Worm (Caenorhabditis elegans) whole organism, L3 larva: ENCODE results near the gene comt-2.

Experiments
- R02D3.7 ChIP-seq: fragments of 150-350 bp; optimal IDR thresholded peaks from 2 replicates; lab custom pipeline; 2014; ENCODE audit warnings: missing biosample characterization, missing genetic modification characterization
- ama-1 ChIP-seq: fragments of 150-350 bp; optimal IDR thresholded peaks from 2 replicates; lab custom pipeline; 2018
- ceh-28 ChIP-seq: fragments of 150-350 bp; optimal IDR thresholded peaks from 2 replicates; lab custom pipeline; 2014; ENCODE audit warnings: missing biosample characterization, missing genetic modification reagents, missing genetic modification characterization
- egl-27 ChIP-seq: sonication (generic microtip); optimal IDR thresholded peaks from 4 replicates; lab custom pipeline; 2017; ENCODE audit warnings: missing biosample characterization, missing genetic modification reagents, missing genetic modification characterization
- elt-2 ChIP-seq: sonication (generic microtip); optimal IDR thresholded peaks from 2 replicates; lab custom pipeline; 2016; ENCODE audit warnings: missing genetic modification reagents, mild to moderate bottlenecking, missing genetic modification characterization, missing compliant biosample characterization
- elt-3 ChIP-seq, 3 experiments: fragments of 150-350 bp in 1 of 3; sonication (generic microtip) in 2 of 3; optimal IDR thresholded peaks; 2 replicates in 2 of 3; 4 replicates in 1 of 3; lab custom pipeline; 2014 to 2017; ENCODE audit warnings: missing biosample characterization in 3 of 3, missing genetic modification characterization in 3 of 3
- fkh-2 ChIP-seq: fragments of 150-350 bp; optimal IDR thresholded peaks from 2 replicates; lab custom pipeline; 2014; ENCODE audit warnings: missing biosample characterization, missing genetic modification reagents, missing genetic modification characterization
- hmg-11 ChIP-seq: sonication (generic microtip); optimal IDR thresholded peaks from 2 replicates; lab custom pipeline; 2016; ENCODE audit warnings: missing genetic modification characterization, missing compliant biosample characterization
- jun-1 ChIP-seq: fragments of 150-350 bp; optimal IDR thresholded peaks from 2 replicates; lab custom pipeline; 2014; ENCODE audit warnings: missing biosample characterization, missing genetic modification reagents, missing genetic modification characterization
- lin-15B ChIP-seq: fragments of 150-350 bp; optimal IDR thresholded peaks from 2 replicates; lab custom pipeline; 2014; ENCODE audit warnings: missing biosample characterization, missing genetic modification characterization
- lsy-12 ChIP-seq: sonication (generic microtip); optimal IDR thresholded peaks from 2 replicates; lab custom pipeline; 2016; ENCODE audit warnings: mild to moderate bottlenecking, missing genetic modification characterization, missing compliant biosample characterization
- mdl-1 ChIP-seq: fragments of 150-350 bp; optimal IDR thresholded peaks from 2 replicates; lab custom pipeline; 2014; ENCODE audit warnings: missing biosample characterization, missing genetic modification characterization
- mml-1 ChIP-seq: fragments of 150-350 bp; sonication (generic microtip); optimal IDR thresholded peaks from 3 replicates; lab custom pipeline; 2014; ENCODE audit warnings: missing biosample characterization, missing genetic modification characterization
- nhr-23 ChIP-seq: fragments of 150-350 bp; optimal IDR thresholded peaks from 2 replicates; lab custom pipeline; 2014; ENCODE audit warnings: missing biosample characterization, missing genetic modification reagents, missing genetic modification characterization
- nhr-28 ChIP-seq: fragments of 150-350 bp; optimal IDR thresholded peaks from 2 replicates; lab custom pipeline; 2014; ENCODE audit warnings: missing biosample characterization, missing genetic modification characterization
- nhr-43 ChIP-seq: sonication (generic microtip); optimal IDR thresholded peaks from 2 replicates; lab custom pipeline; 2016; ENCODE audit warnings: mild to moderate bottlenecking, missing genetic modification characterization, missing compliant biosample characterization; ENCODE audit not compliant: poor library complexity, severe bottlenecking
- nhr-76 ChIP-seq: fragments of 150-350 bp; sonication (generic microtip); optimal IDR thresholded peaks from 5 replicates; lab custom pipeline; 2014; ENCODE audit warnings: missing biosample characterization, missing genetic modification characterization
- nhr-77 ChIP-seq: fragments of 150-350 bp; optimal IDR thresholded peaks from 2 replicates; lab custom pipeline; 2014; ENCODE audit warnings: missing biosample characterization, missing genetic modification characterization
- pha-4 ChIP-seq: fragments of 150-350 bp; optimal IDR thresholded peaks from 2 replicates; lab custom pipeline; 2014; ENCODE audit warnings: missing biosample characterization, missing genetic modification reagents, missing genetic modification characterization
- snpc-4 ChIP-seq: fragments of 150-350 bp; optimal IDR thresholded peaks from 2 replicates; lab custom pipeline; 2014; ENCODE audit warnings: missing biosample characterization, missing genetic modification characterization
- zag-1 ChIP-seq: fragments of 150-350 bp; optimal IDR thresholded peaks from 2 replicates; lab custom pipeline; 2014; ENCODE audit warnings: missing biosample characterization, missing genetic modification characterization
- ztf-11 ChIP-seq: fragments of 150-350 bp; optimal IDR thresholded peaks from 2 replicates; lab custom pipeline; 2014; ENCODE audit warnings: missing biosample characterization, missing genetic modification characterization
- ztf-4 ChIP-seq: fragments of 150-350 bp; optimal IDR thresholded peaks from 2 replicates; lab custom pipeline; 2014; ENCODE audit warnings: missing biosample characterization, missing genetic modification characterization

The comt-2 gene

ce11 chrV:16446191-16446590 is 48.1 kb downstream of the comt-2 start:
- no peak for TF ChIP-seq lsy-12 (tag; lab: Kevin White, UChicago)
- no peak for TF ChIP-seq nhr-43

- TF ChIP-seq fkh-2 (tag; lab: Kevin White, UChicago), result no peak
- TF ChIP-seq R02D3.7 (tag; lab: Kevin White, UChicago), result no peak
- TF ChIP-seq ztf-11, result no peak
- TF ChIP-seq zag-1 (tag; lab: Kevin White, UChicago), result no peak
- no peak for TF ChIP-seq nhr-77 (tag; lab: Kevin White, UChicago)
- no peak for TF ChIP-seq jun-1 (tag; lab: Kevin White, UChicago)
- no peak for TF ChIP-seq elt-3 (tag; optimal IDR thresholded peaks at IDR 0.05; lab: Kevin White, UChicago)
- no peak for TF ChIP-seq hmg-11 (tag; lab: Kevin White, UChicago)
- TF ChIP-seq lsy-12 (tag; lab: Kevin White, UChicago), result no peak
- TF ChIP-seq nhr-23 (tag; lab: Kevin White, UChicago), result no peak
- TF ChIP-seq ama-1, result no peak
- no peak for TF ChIP-seq elt-2
- TF ChIP-seq mdl-1, result no peak
- TF ChIP-seq ztf-4 (tag; lab: Kevin White, UChicago), result no peak
- TF ChIP-seq egl-27 (tag; lab: Kevin White, UChicago), result no peak
- TF ChIP-seq snpc-4 (tag; lab: Kevin White, UChicago), result no peak
- TF ChIP-seq nhr-28, result no peak
- no peak for TF ChIP-seq pha-4 (tag; lab: Kevin White, UChicago)
- no peak for TF ChIP-seq mml-1 (tag; lab: Kevin White, UChicago)
Measured at ce11 chrV:16445676-16446075, 48.6 kb downstream of the comt-2 start, which contains the start of gene T08G3.6. Gene T08G3.6 (plus strand): TSS chrV:16445976.

ce11 chrV:16443626-16444025 is 50.7 kb downstream of the comt-2 start, which contains the start of gene srh-141:
Gene srh-141 (plus strand): TSS chrV:16443926.
- TF ChIP-seq nhr-77 (tag; lab: Kevin White, UChicago) (no peak), egl-27 (tag; lab: Kevin White, UChicago) (no peak), nhr-76 (tag; lab: Kevin White, UChicago) (no peak), ceh-28 (no peak), lin-15B (no peak)
- TF ChIP-seq, all 47 proteins: peak for 0
